Fruit fly (Drosophila melanogaster) whole organism, prepupa: ENCODE measurements around the gene CG11089.

Source experiments
- CG10631 ChIP-seq: fragments of 200-800 bp; sonication (Bioruptor generic); optimal IDR thresholded peaks from 2 replicates; lab custom pipeline; 2016; ENCODE audit warnings: missing biosample characterization, missing genetic modification characterization
- CG11294 ChIP-seq: fragments of 200-800 bp; sonication (Bioruptor generic); IDR thresholded peaks from 2 replicates; pipeline ENCODE4 v1.3.6; 2022; ENCODE audit warnings: missing biosample characterization, missing genetic modification characterization
- CG11762 ChIP-seq: fragments of 200-800 bp; sonication (Bioruptor generic); optimal IDR thresholded peaks from 3 replicates; lab custom pipeline; 2016; ENCODE audit warnings: missing biosample characterization, missing genetic modification characterization; ENCODE audit not compliant: insufficient read depth
- CG15336 ChIP-seq: fragments of 200-800 bp; sonication (Bioruptor generic); IDR thresholded peaks from 2 replicates; pipeline ENCODE4 v1.3.6; 2022; ENCODE audit warnings: missing biosample characterization, missing genetic modification characterization
- CG1621 ChIP-seq: fragments of 200-800 bp; sonication (Bioruptor generic); optimal IDR thresholded peaks from 3 replicates; lab custom pipeline; 2018; ENCODE audit warnings: missing biosample characterization, mild to moderate bottlenecking, missing genetic modification characterization
- CG32006 ChIP-seq: fragments of 200-800 bp; sonication (Bioruptor generic); optimal IDR thresholded peaks from 3 replicates; lab custom pipeline; 2017; ENCODE audit warnings: missing biosample characterization, mild to moderate bottlenecking, missing genetic modification characterization
- CG34406 ChIP-seq: fragments of 200-800 bp; sonication (Bioruptor generic); optimal IDR thresholded peaks from 3 replicates; lab custom pipeline; 2016; ENCODE audit warnings: missing biosample characterization, missing genetic modification characterization
- CG4318 ChIP-seq: fragments of 200-800 bp; sonication (Bioruptor generic); optimal IDR thresholded peaks from 3 replicates; lab custom pipeline; 2017; ENCODE audit warnings: missing biosample characterization, mild to moderate bottlenecking, missing genetic modification characterization
- CG6163 ChIP-seq: fragments of 200-800 bp; sonication (Bioruptor generic); IDR thresholded peaks from 3 replicates; pipeline ENCODE4 v1.3.6; 2022; ENCODE audit warnings: missing biosample characterization, missing genetic modification characterization
- CG6276 ChIP-seq: fragments of 200-800 bp; sonication (Bioruptor generic); optimal IDR thresholded peaks from 2 replicates; lab custom pipeline; 2017; ENCODE audit warnings: missing biosample characterization, mild to moderate bottlenecking, missing genetic modification characterization
- CG6854 ChIP-seq: fragments of 200-800 bp; sonication (Bioruptor generic); optimal IDR thresholded peaks from 2 replicates; lab custom pipeline; 2017; ENCODE audit warnings: missing biosample characterization, mild to moderate bottlenecking, missing genetic modification characterization
- CG7368 ChIP-seq: fragments of 200-800 bp; sonication (Bioruptor generic); optimal IDR thresholded peaks from 3 replicates; lab custom pipeline; 2016; ENCODE audit warnings: missing biosample characterization, missing genetic modification characterization
- CG8119 ChIP-seq: fragments of 200-800 bp; sonication (Bioruptor generic); IDR thresholded peaks from 3 replicates; pipeline ENCODE4 v1.3.6; 2022; ENCODE audit warnings: missing biosample characterization, missing genetic modification characterization
- CG8319 ChIP-seq: fragments of 200-800 bp; sonication (Bioruptor generic); optimal IDR thresholded peaks from 3 replicates; lab custom pipeline; 2016; ENCODE audit warnings: missing biosample characterization, missing genetic modification characterization
- CG8632 ChIP-seq: fragments of 200-800 bp; sonication (Bioruptor generic); optimal IDR thresholded peaks from 3 replicates; lab custom pipeline; 2016; ENCODE audit warnings: missing biosample characterization, missing genetic modification characterization
- CG9139 ChIP-seq: fragments of 200-800 bp; sonication (Bioruptor generic); optimal IDR thresholded peaks from 3 replicates; lab custom pipeline; 2017; ENCODE audit warnings: missing biosample characterization, mild to moderate bottlenecking, missing genetic modification characterization
- Eip78C ChIP-seq: fragments of 200-800 bp; sonication (Bioruptor generic); peaks from one replicate; lab custom pipeline; 2016; ENCODE audit warnings: missing biosample characterization, missing genetic modification characterization
- Hr4 ChIP-seq: fragments of 200-800 bp; sonication (Bioruptor generic); optimal IDR thresholded peaks from 3 replicates; lab custom pipeline; 2016; ENCODE audit warnings: missing biosample characterization, missing genetic modification characterization
- Lpt ChIP-seq: fragments of 200-800 bp; sonication (Bioruptor generic); optimal IDR thresholded peaks from 3 replicates; lab custom pipeline; 2016; ENCODE audit warnings: missing biosample characterization, missing genetic modification characterization
- OdsH ChIP-seq: fragments of 200-800 bp; sonication (Bioruptor generic); optimal IDR thresholded peaks from 3 replicates; lab custom pipeline; 2016; ENCODE audit warnings: missing biosample characterization, missing genetic modification characterization
- Sox102F ChIP-seq: fragments of 200-800 bp; sonication (Bioruptor generic); optimal IDR thresholded peaks from 2 replicates; lab custom pipeline; 2016; ENCODE audit warnings: missing biosample characterization, mild to moderate bottlenecking, missing genetic modification characterization
- Sox14 ChIP-seq: fragments of 200-800 bp; sonication (Bioruptor generic); optimal IDR thresholded peaks from 3 replicates; lab custom pipeline; 2016; ENCODE audit warnings: missing biosample characterization, missing genetic modification characterization
- Sox15 ChIP-seq: fragments of 200-800 bp; sonication (Bioruptor generic); optimal IDR thresholded peaks from 3 replicates; lab custom pipeline; 2016; ENCODE audit warnings: missing biosample characterization, missing genetic modification characterization
- achi ChIP-seq: fragments of 200-800 bp; sonication (Bioruptor generic); optimal IDR thresholded peaks from 3 replicates; lab custom pipeline; 2016; ENCODE audit warnings: missing biosample characterization, missing genetic modification characterization
- dac ChIP-seq: fragments of 200-800 bp; sonication (Bioruptor generic); optimal IDR thresholded peaks from 2 replicates; lab custom pipeline; 2017; ENCODE audit warnings: missing biosample characterization, mild to moderate bottlenecking, missing genetic modification characterization
- dsx ChIP-seq: fragments of 200-800 bp; optimal IDR thresholded peaks from 3 replicates; lab custom pipeline; 2019; ENCODE audit warnings: missing biosample characterization, mild to moderate bottlenecking, missing genetic modification characterization, moderate library complexity; ENCODE audit not compliant: poor library complexity, severe bottlenecking
- fd59A ChIP-seq: fragments of 200-800 bp; sonication (Bioruptor generic); optimal IDR thresholded peaks from 2 replicates; lab custom pipeline; 2017; ENCODE audit warnings: missing biosample characterization, mild to moderate bottlenecking, missing genetic modification characterization, missing genetic modification reagents
- net ChIP-seq: fragments of 200-800 bp; sonication (Bioruptor generic); optimal IDR thresholded peaks from 3 replicates; lab custom pipeline; 2016; ENCODE audit warnings: missing biosample characterization, missing genetic modification characterization
- pdm3 ChIP-seq: fragments of 200-800 bp; sonication (Bioruptor generic); optimal IDR thresholded peaks from 3 replicates; lab custom pipeline; 2016; ENCODE audit warnings: missing biosample characterization, missing genetic modification characterization
- salr ChIP-seq, 2 experiments: fragments of 200-800 bp; sonication (Bioruptor generic); optimal IDR thresholded peaks; 3 replicates each; lab custom pipeline; 2016 to 2018; ENCODE audit warnings: missing biosample characterization in 2 of 2, missing genetic modification characterization in 2 of 2, mild to moderate bottlenecking in 1 of 2
- spab ChIP-seq: fragments of 200-800 bp; sonication (Bioruptor generic); optimal IDR thresholded peaks from 2 replicates; lab custom pipeline; 2017; ENCODE audit warnings: missing biosample characterization, mild to moderate bottlenecking, missing genetic modification characterization, missing genetic modification reagents
- ss ChIP-seq, 2 experiments: fragments of 200-800 bp; sonication (Bioruptor generic); optimal IDR thresholded peaks; 2 replicates in 1 of 2; 3 replicates in 1 of 2; lab custom pipeline; 2017 to 2018; ENCODE audit warnings: mild to moderate bottlenecking in 2 of 2, missing biosample characterization in 2 of 2, missing genetic modification characterization in 2 of 2, moderate library complexity in 1 of 2
- svp ChIP-seq: fragments of 200-800 bp; sonication (Bioruptor generic); peaks from one replicate; lab custom pipeline; 2016; ENCODE audit warnings: missing biosample characterization, missing genetic modification characterization
- topi ChIP-seq: fragments of 200-800 bp; sonication (Bioruptor generic); optimal IDR thresholded peaks from 3 replicates; lab custom pipeline; 2016; ENCODE audit warnings: missing biosample characterization, missing genetic modification characterization
- vri ChIP-seq: fragments of 200-800 bp; sonication (Bioruptor generic); optimal IDR thresholded peaks from 3 replicates; lab custom pipeline; 2016; ENCODE audit warnings: missing biosample characterization, mild to moderate bottlenecking, missing genetic modification characterization

CG11089 gene

DNA sequence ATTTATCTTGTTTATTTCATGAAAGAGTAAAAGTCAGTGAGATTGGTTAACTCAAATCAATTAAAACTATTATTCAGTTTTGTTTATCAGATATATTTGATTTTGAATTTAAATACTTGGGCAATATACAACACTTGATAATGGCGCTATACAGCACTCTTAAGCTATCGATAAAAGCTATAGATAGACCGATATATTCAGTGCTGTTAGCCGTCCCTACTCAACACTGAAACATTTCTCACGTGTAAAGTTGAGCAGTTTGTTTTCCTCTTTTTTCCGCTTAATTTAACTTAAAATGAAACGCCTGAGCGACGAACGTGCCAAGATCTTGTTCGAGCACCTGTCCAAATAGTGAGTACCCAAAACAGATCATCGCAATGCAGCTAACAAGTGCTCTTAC, 26.4 kb upstream of the CG11089 start, which contains the start of gene CG7006 (continued):
- TF ChIP-seq dsx (GFP tag; lab: Kevin White, UChicago) (no peak), CG8319 (no peak), CG7368 (GFP tag; lab: Kevin White, UChicago) (no peak), Sox102F (no peak), CG6854 (GFP tag; lab: Kevin White, UChicago) (no peak), CG11294 (GFP tag; lab: Robert Waterston, UW) (no peak), CG6276 (GFP tag; lab: Kevin White, UChicago) (no peak)

- TF ChIP-seq Sox14: peak; percentile 68
- no peak for TF ChIP-seq ss (GFP tag; optimal IDR thresholded peaks at IDR 0.05; lab: Kevin White, UChicago)
These were observed 25.4 kb upstream of the CG11089 start, which contains the start of gene Nct for dm6 chr3R:24851429-24851828. Gene Nct, plus strand, starts transcription at chr3R:24851601.

- TF ChIP-seq CG34406 (no peak), svp (GFP tag; lab: Kevin White, UChicago) (no peak), Sox15 (no peak), spab (GFP tag; lab: Kevin White, UChicago) (no peak), CG6276 (GFP tag; lab: Kevin White, UChicago) (no peak), CG15336 (GFP tag; lab: Robert Waterston, UW) (no peak), net (GFP tag; lab: Kevin White, UChicago) (no peak), dac (GFP tag; lab: Kevin White, UChicago) (no peak), salr (GFP tag; optimal IDR thresholded peaks at IDR 0.05; lab: Kevin White, UChicago) (no peak), fd59A (GFP tag; lab: Kevin White, UChicago) (no peak), CG10631 (no peak), topi (no peak), achi (GFP tag; lab: Kevin White, UChicago) (no peak), CG4318 (GFP tag; lab: Kevin White, UChicago) (no peak), CG32006 (GFP tag; lab: Kevin White, UChicago) (no peak)
- TF ChIP-seq, all 60 proteins: peak for 0
These were observed 20.7 kb upstream of the CG11089 start, which contains the start of gene HDAC11 for dm6 chr3R:24856143-24856542. Gene HDAC11, minus strand, starts transcription at chr3R:24856243.

DNA sequence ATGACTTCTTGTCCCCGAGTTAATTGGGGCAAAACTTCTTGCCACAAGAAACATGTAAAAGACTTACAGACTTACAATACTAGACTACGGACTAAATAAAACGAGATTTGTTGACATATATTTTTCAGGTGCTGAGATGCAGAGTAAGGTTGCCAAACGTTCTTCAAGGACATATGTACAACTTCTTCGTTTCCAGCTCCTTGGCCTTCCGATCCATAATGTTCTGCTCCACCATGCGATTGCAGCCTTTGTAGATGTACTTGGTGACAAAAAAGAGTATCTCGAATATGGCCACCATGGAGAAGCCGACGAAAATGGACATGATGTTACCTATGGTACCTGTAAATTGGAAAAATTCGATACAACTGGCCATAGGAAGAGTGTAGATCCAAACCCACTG, 19.4 kb upstream of the CG11089 start, which contains the start of gene CAH4:
Gene CAH4 (minus strand): TSS at position 101 of the 400 bp plus-strand sequence.
- no peak for TF ChIP-seq OdsH (GFP tag; lab: Kevin White, UChicago)

DNA sequence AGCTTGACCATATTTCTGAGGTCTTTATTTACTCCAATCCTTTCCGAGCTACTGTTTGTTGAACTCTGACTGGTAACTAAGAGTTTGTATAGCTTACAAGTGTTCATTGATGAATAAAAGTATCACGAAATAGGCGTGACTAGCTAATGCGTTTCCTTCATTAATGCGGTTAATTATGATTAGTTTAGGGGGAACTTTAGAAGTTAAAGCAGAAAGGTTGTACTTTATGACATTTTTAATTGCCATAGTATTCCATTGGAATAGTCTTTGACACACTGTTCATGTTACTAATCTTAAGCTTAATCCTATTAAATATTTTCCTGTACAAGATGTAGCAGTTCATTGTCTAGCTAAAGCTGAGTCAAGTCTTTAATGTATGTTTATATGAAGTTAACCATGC, 17.1 kb upstream of the CG11089 start, which contains the start of gene ppk22:
Gene ppk22 (minus strand): TSS at position 101 of the 400 bp plus-strand sequence.
- TF ChIP-seq CG8632 (GFP tag; lab: Kevin White, UChicago): no peak
- TF ChIP-seq OdsH (GFP tag; lab: Kevin White, UChicago): no peak
- TF ChIP-seq ss (GFP tag; optimal IDR thresholded peaks at IDR 0.05; lab: Kevin White, UChicago): no peak
- no peak for TF ChIP-seq Lpt (GFP tag; lab: Kevin White, UChicago)
- no peak for TF ChIP-seq CG11762 (GFP tag; lab: Kevin White, UChicago)
- no peak for TF ChIP-seq vri (GFP tag; lab: Kevin White, UChicago)
- no peak for TF ChIP-seq CG8119 (GFP tag; lab: Robert Waterston, UW)
- TF ChIP-seq Hr4 (GFP tag; lab: Kevin White, UChicago): no peak

DNA sequence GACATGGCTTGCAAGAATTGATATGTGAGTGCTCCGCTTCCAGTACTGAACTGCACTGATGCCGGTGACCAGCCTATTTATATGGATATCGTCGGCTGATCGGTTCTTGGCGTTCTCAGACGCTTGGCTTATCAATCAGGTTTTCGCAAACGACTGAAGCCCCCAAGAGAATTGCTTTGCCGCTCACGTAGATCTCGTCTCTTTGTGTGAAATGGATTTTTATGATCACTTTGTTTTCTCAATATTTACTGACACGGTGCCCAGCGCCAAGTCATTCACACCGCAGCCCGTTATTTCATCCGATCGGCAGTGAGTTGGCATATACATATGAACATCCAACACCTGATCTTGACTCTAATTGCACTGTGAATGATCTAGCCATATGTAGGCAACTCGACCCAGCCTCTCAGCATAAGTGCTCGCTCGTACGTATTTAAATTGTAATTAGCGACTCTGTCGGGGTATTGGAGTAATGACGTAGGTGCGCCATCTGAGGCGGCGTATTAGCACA, 16.5 kb upstream of the CG11089 start, which contains the start of gene CG13639:
Gene CG13639 (minus strand): TSS at position 51 of the 511 bp plus-strand sequence.
- TF ChIP-seq CG9139 (GFP tag; lab: Kevin White, UChicago) (peak; percentile 27), CG1621 (tag; lab: Kevin White, UChicago) (no peak), Eip78C (GFP tag; lab: Kevin White, UChicago) (peak; percentile 69), CG6163 (GFP tag; lab: Robert Waterston, UW) (0 out of 3 replicates have a peak, but pooled peaks have one; percentile 24), ss (GFP tag; optimal IDR thresholded peaks at IDR 0.05; lab: Kevin White, UChicago) (peak in 1 of 2 experiments; percentile 51), pdm3 (GFP tag; lab: Kevin White, UChicago) (no peak), Lpt (GFP tag; lab: Kevin White, UChicago) (no peak)
